Worm (Caenorhabditis elegans) whole organism, late embryonic: ENCODE results near the gene ZK938.3.

Source experiments
- C08G9.2 ChIP-seq: sonication (generic microtip); optimal IDR thresholded peaks from 2 replicates; lab custom pipeline; 2016; ENCODE audit warnings: mild to moderate bottlenecking, missing genetic modification characterization, moderate library complexity, missing compliant biosample characterization
- Y22D7AL.16 ChIP-seq: sonication (generic microtip); optimal IDR thresholded peaks from 2 replicates; lab custom pipeline; 2016; ENCODE audit warnings: missing genetic modification characterization, missing compliant biosample characterization
- ceh-14 ChIP-seq: sonication (generic microtip); optimal IDR thresholded peaks from 2 replicates; lab custom pipeline; 2016; ENCODE audit warnings: missing genotype, missing genetic modification characterization, missing compliant biosample characterization
- ceh-2 ChIP-seq: sonication (generic microtip); optimal IDR thresholded peaks from 2 replicates; lab custom pipeline; 2016; ENCODE audit warnings: missing genotype, missing genetic modification characterization, missing compliant biosample characterization
- ceh-24 ChIP-seq: sonication (generic microtip); optimal IDR thresholded peaks from 2 replicates; lab custom pipeline; 2016; ENCODE audit warnings: mild to moderate bottlenecking, missing genetic modification characterization, missing compliant biosample characterization
- ceh-34 ChIP-seq: sonication (generic microtip); optimal IDR thresholded peaks from 2 replicates; lab custom pipeline; 2016; ENCODE audit warnings: mild to moderate bottlenecking, missing genetic modification characterization, missing compliant biosample characterization
- ceh-45 ChIP-seq: fragments of 200-800 bp; sonication (Bioruptor generic); IDR thresholded peaks from 2 replicates; pipeline ENCODE4 v1.3.6; 2022; ENCODE audit warnings: missing genetic modification reagents, missing genetic modification characterization, missing compliant biosample characterization
- ceh-48 ChIP-seq: sonication (generic microtip); optimal IDR thresholded peaks from 2 replicates; lab custom pipeline; 2016; ENCODE audit warnings: missing genetic modification characterization, inconsistent platforms, missing compliant biosample characterization
- ceh-6 ChIP-seq: fragments of 200-800 bp; sonication (Bioruptor generic); optimal IDR thresholded peaks from 2 replicates; lab custom pipeline; 2018; ENCODE audit warnings: mild to moderate bottlenecking, missing genetic modification characterization, missing compliant biosample characterization
- che-1 ChIP-seq: sonication (generic microtip); optimal IDR thresholded peaks from 2 replicates; lab custom pipeline; 2016; ENCODE audit warnings: mild to moderate bottlenecking, missing genetic modification characterization, missing compliant biosample characterization
- dmd-4 ChIP-seq: sonication (generic microtip); optimal IDR thresholded peaks from 2 replicates; lab custom pipeline; 2016; ENCODE audit warnings: borderline replicate concordance, missing genetic modification characterization, missing compliant biosample characterization
- elt-2 ChIP-seq: sonication (generic microtip); optimal IDR thresholded peaks from 2 replicates; lab custom pipeline; 2016; ENCODE audit warnings: missing genetic modification reagents, missing genetic modification characterization, missing compliant biosample characterization
- eyg-1 ChIP-seq: sonication (generic microtip); optimal IDR thresholded peaks from 2 replicates; lab custom pipeline; 2016; ENCODE audit warnings: missing genotype, missing genetic modification characterization, missing compliant biosample characterization
- fax-1 ChIP-seq: sonication (generic microtip); optimal IDR thresholded peaks from 2 replicates; lab custom pipeline; 2016; ENCODE audit warnings: missing genotype, missing genetic modification characterization, missing compliant biosample characterization
- fkh-6 ChIP-seq: sonication (generic microtip); optimal IDR thresholded peaks from 2 replicates; lab custom pipeline; 2016; ENCODE audit warnings: missing genetic modification characterization, missing compliant biosample characterization
- gmeb-2 ChIP-seq: sonication (generic microtip); optimal IDR thresholded peaks from 2 replicates; lab custom pipeline; 2016; ENCODE audit warnings: missing genetic modification characterization, inconsistent platforms, missing compliant biosample characterization
- hlh-6 ChIP-seq: sonication (generic microtip); optimal IDR thresholded peaks from 2 replicates; lab custom pipeline; 2016; ENCODE audit warnings: missing genotype, missing genetic modification characterization, missing compliant biosample characterization
- lim-6 ChIP-seq: sonication (generic microtip); optimal IDR thresholded peaks from 2 replicates; lab custom pipeline; 2016; ENCODE audit warnings: missing genetic modification characterization, missing compliant biosample characterization
- mec-3 ChIP-seq: sonication (generic microtip); optimal IDR thresholded peaks from 2 replicates; lab custom pipeline; 2016; ENCODE audit warnings: borderline replicate concordance, missing genetic modification characterization, missing compliant biosample characterization
- nfya-1 ChIP-seq: sonication (generic microtip); optimal IDR thresholded peaks from 2 replicates; lab custom pipeline; 2017; ENCODE audit warnings: missing genetic modification characterization, mild to moderate bottlenecking, missing compliant biosample characterization, antibody characterized with exemption, moderate library complexity
- nhr-11 ChIP-seq: fragments of 150-350 bp; optimal IDR thresholded peaks from 2 replicates; lab custom pipeline; 2014; ENCODE audit warnings: missing biosample characterization, missing genetic modification characterization
- nhr-232 ChIP-seq: sonication (generic microtip); optimal IDR thresholded peaks from 2 replicates; lab custom pipeline; 2016; ENCODE audit warnings: missing genetic modification characterization, missing compliant biosample characterization
- pag-3 ChIP-seq: sonication (generic microtip); optimal IDR thresholded peaks from 2 replicates; lab custom pipeline; 2016; ENCODE audit warnings: missing compliant biosample characterization, missing genetic modification characterization, borderline replicate concordance
- pat-9 ChIP-seq: fragments of 200-800 bp; sonication (Bioruptor generic); optimal IDR thresholded peaks from 2 replicates; lab custom pipeline; 2018; ENCODE audit warnings: mild to moderate bottlenecking, missing genetic modification characterization, moderate library complexity, missing compliant biosample characterization
- pha-2 ChIP-seq: sonication (generic microtip); optimal IDR thresholded peaks from 2 replicates; lab custom pipeline; 2017; ENCODE audit warnings: mild to moderate bottlenecking, missing genetic modification characterization, missing compliant biosample characterization
- pha-4 ChIP-seq: fragments of 150-350 bp; optimal IDR thresholded peaks from 2 replicates; lab custom pipeline; 2018; ENCODE audit warnings: missing biosample characterization, missing genetic modification reagents, missing genetic modification characterization
- pqm-1 ChIP-seq: sonication (generic microtip); optimal IDR thresholded peaks from 2 replicates; lab custom pipeline; 2016; ENCODE audit warnings: missing genetic modification characterization, missing compliant biosample characterization
- sox-2 ChIP-seq: fragments of 200-800 bp; sonication (Bioruptor generic); IDR thresholded peaks from 2 replicates; pipeline ENCODE4 v1.3.6; 2022; ENCODE audit warnings: missing genetic modification reagents, missing genetic modification characterization, missing compliant biosample characterization
- sox-4 ChIP-seq: sonication (generic microtip); optimal IDR thresholded peaks from 2 replicates; lab custom pipeline; 2017; ENCODE audit warnings: mild to moderate bottlenecking, missing genetic modification characterization, inconsistent platforms, missing compliant biosample characterization
- syd-9 ChIP-seq: sonication (generic microtip); optimal IDR thresholded peaks from 2 replicates; lab custom pipeline; 2016; ENCODE audit warnings: mild to moderate bottlenecking, missing genetic modification characterization, moderate library complexity, missing compliant biosample characterization
- ttx-3 ChIP-seq: sonication (generic microtip); optimal IDR thresholded peaks from 2 replicates; lab custom pipeline; 2016; ENCODE audit warnings: missing genetic modification reagents, missing genetic modification characterization, missing compliant biosample characterization
- unc-3 ChIP-seq, 2 experiments: fragments of 200-800 bp in 1 of 2; sonication (Bioruptor generic) in 1 of 2; sonication (generic microtip) in 1 of 2; conservative IDR thresholded peaks in 1 of 2; optimal IDR thresholded peaks in 1 of 2; 2 replicates each; pipeline versions ENCODE4 v1.3.6 to Lab custom; 2016 to 2022; ENCODE audit warnings: missing compliant biosample characterization in 2 of 2, missing genetic modification characterization in 2 of 2, missing genetic modification reagents in 1 of 2
- unc-42 ChIP-seq: sonication (generic microtip); optimal IDR thresholded peaks from 2 replicates; lab custom pipeline; 2016; ENCODE audit warnings: missing genotype, missing genetic modification characterization, missing compliant biosample characterization
- unc-55 ChIP-seq: sonication (generic microtip); optimal IDR thresholded peaks from 2 replicates; lab custom pipeline; 2017; ENCODE audit warnings: missing biosample characterization, missing genetic modification reagents, missing genetic modification characterization
- ztf-16 ChIP-seq: sonication (generic microtip); optimal IDR thresholded peaks from 2 replicates; lab custom pipeline; 2017; ENCODE audit warnings: missing genetic modification characterization, missing compliant biosample characterization

Gene ZK938.3

ce11 chrII:9833855-9834254 is at the start of gene ZK938.3:
TSS of gene ZK938.3 (minus strand) at chrII:9833955.
- TF ChIP-seq elt-2 (no peak), nhr-11 (tag; lab: Kevin White, UChicago) (peak; percentile 21), ceh-45 (no peak), unc-55 (GFP tag; lab: Kevin White, UChicago) (no peak), syd-9 (tag; lab: Kevin White, UChicago) (no peak)

- TF ChIP-seq Y22D7AL.16 (tag; lab: Kevin White, UChicago) = no peak
- TF ChIP-seq pag-3 (tag; lab: Kevin White, UChicago) = no peak
- TF ChIP-seq fkh-6 (tag; lab: Kevin White, UChicago) = no peak
- no peak for TF ChIP-seq ceh-14 (tag; lab: Kevin White, UChicago)
- no peak for TF ChIP-seq ceh-6 (GFP tag; lab: Kevin White, UChicago)
- TF ChIP-seq C08G9.2 (tag; lab: Kevin White, UChicago) = no peak
- no peak for TF ChIP-seq ceh-2 (tag; lab: Kevin White, UChicago)
- no peak for TF ChIP-seq pha-4 (tag; lab: Kevin White, UChicago)
- TF ChIP-seq nhr-11 (tag; lab: Kevin White, UChicago) = no peak
- no peak for TF ChIP-seq unc-42 (tag; lab: Kevin White, UChicago)
- no peak for TF ChIP-seq ceh-24 (tag; lab: Kevin White, UChicago)
- TF ChIP-seq gmeb-2 (tag; lab: Kevin White, UChicago) = no peak
- TF ChIP-seq fax-1 (tag; lab: Kevin White, UChicago) = no peak
- no peak for TF ChIP-seq nhr-232 (tag; lab: Kevin White, UChicago)
- no peak for TF ChIP-seq eyg-1 (tag; lab: Kevin White, UChicago)
- TF ChIP-seq dmd-4 (tag; lab: Kevin White, UChicago) = no peak
- TF ChIP-seq, all 69 proteins: peak for 0
These were observed 47.1 kb upstream of the ZK938.3 start, which contains the start of gene C08H9.15 for ce11 chrII:9880826-9881225. TSS of gene C08H9.15 (plus strand) at chrII:9881193.

- TF ChIP-seq pat-9 (tag; lab: Kevin White, UChicago) (no peak), ceh-14 (tag; lab: Kevin White, UChicago) (no peak), eyg-1 (tag; lab: Kevin White, UChicago) (no peak), lim-6 (tag; lab: Kevin White, UChicago) (no peak), Y22D7AL.16 (tag; lab: Kevin White, UChicago) (no peak)
These were observed 46.1 kb upstream of the ZK938.3 start for ce11 chrII:9879815-9880214.

- no peak for TF ChIP-seq pha-2 (tag; lab: Kevin White, UChicago)
These were observed 40.9 kb upstream of the ZK938.3 start, which contains the start of the genes chil-2 and ctsa-3.2 for ce11 chrII:9874508-9875229. TSS of gene chil-2 (minus strand) at chrII:9874608. TSS of gene ctsa-3.2 (plus strand) at chrII:9875179.

- TF ChIP-seq pat-9 (tag; lab: Kevin White, UChicago) (no peak), pqm-1 (tag; lab: Kevin White, UChicago) (no peak), ceh-6 (GFP tag; lab: Kevin White, UChicago) (no peak), mec-3 (tag; lab: Kevin White, UChicago) (no peak), hlh-6 (tag; lab: Kevin White, UChicago) (no peak), sox-2 (GFP tag; lab: Robert Waterston, UW) (no peak), sox-4 (tag; lab: Kevin White, UChicago) (no peak), ceh-24 (tag; lab: Kevin White, UChicago) (no peak), ceh-34 (no peak), unc-42 (tag; lab: Kevin White, UChicago) (no peak), nfya-1 (tag; lab: Kevin White, UChicago) (no peak), ceh-48 (tag; lab: Kevin White, UChicago) (no peak), unc-3 (GFP tag; conservative IDR thresholded peaks at IDR 0.05; lab: Robert Waterston, UW) (no peak), unc-3 (tag; optimal IDR thresholded peaks at IDR 0.05; lab: Kevin White, UChicago) (no peak), ztf-16 (tag; lab: Kevin White, UChicago) (no peak), ttx-3 (tag; lab: Kevin White, UChicago) (no peak), elt-2 (no peak), che-1 (no peak)
These were observed 39.2 kb upstream of the ZK938.3 start, which contains the start of gene chil-8 for ce11 chrII:9872961-9873360. TSS of gene chil-8 (minus strand) at chrII:9873061.
